Fruit fly (Drosophila melanogaster) whole organism, embryonic: ENCODE measurements around the gene lawc.
A peak's percentile ranks its signal among the peaks of the same experiment; 100 is the strongest.

Experiments used
- Ada2b ChIP-seq: fragments of 200-800 bp; sonication (Bioruptor generic); IDR thresholded peaks from 2 replicates; pipeline ENCODE4 v1.3.6; 2022; ENCODE audit warnings: missing biosample characterization, missing genetic modification characterization
- CG10267 ChIP-seq: fragments of 200-800 bp; sonication (Bioruptor generic); optimal IDR thresholded peaks from 2 replicates; lab custom pipeline; 2018; ENCODE audit warnings: missing biosample characterization, mild to moderate bottlenecking, missing genetic modification characterization, moderate library complexity
- CG10366 ChIP-seq: fragments of 200-800 bp; sonication (Bioruptor generic); IDR thresholded peaks from 2 replicates; pipeline ENCODE4 v1.3.6; 2022; ENCODE audit warnings: missing biosample characterization, missing genetic modification characterization
- CG10543 ChIP-seq: fragments of 200-800 bp; sonication (Bioruptor generic); optimal IDR thresholded peaks from 3 replicates; lab custom pipeline; 2017; ENCODE audit warnings: missing biosample characterization, mild to moderate bottlenecking, missing genetic modification characterization, moderate library complexity
- CG12769 ChIP-seq: fragments of 200-800 bp; sonication (Bioruptor generic); optimal IDR thresholded peaks from 2 replicates; lab custom pipeline; 2019; ENCODE audit warnings: missing biosample characterization, mild to moderate bottlenecking, missing genetic modification characterization, moderate library complexity
- CG13424 ChIP-seq: fragments of 200-800 bp; sonication (Bioruptor generic); optimal IDR thresholded peaks from 2 replicates; lab custom pipeline; 2019; ENCODE audit warnings: missing biosample characterization, mild to moderate bottlenecking, missing genetic modification characterization, moderate library complexity
- CG14441 ChIP-seq: fragments of 200-800 bp; sonication (Bioruptor generic); IDR thresholded peaks from 2 replicates; pipeline ENCODE4 v1.3.6; 2022; ENCODE audit warnings: missing biosample characterization, missing genetic modification characterization
- CG14965 ChIP-seq: fragments of 200-800 bp; sonication (Bioruptor generic); optimal IDR thresholded peaks from 2 replicates; lab custom pipeline; 2016; ENCODE audit warnings: missing biosample characterization, missing genetic modification characterization, borderline replicate concordance
- CG15479 ChIP-seq: fragments of 200-800 bp; sonication (Bioruptor generic); optimal IDR thresholded peaks from 3 replicates; lab custom pipeline; 2019; ENCODE audit warnings: missing biosample characterization, mild to moderate bottlenecking, missing genetic modification characterization, moderate library complexity
- CG16813 ChIP-seq: fragments of 200-800 bp; sonication (Bioruptor generic); IDR thresholded peaks from 3 replicates; pipeline ENCODE4 v1.3.6; 2022; ENCODE audit warnings: missing biosample characterization, missing genetic modification characterization; ENCODE audit not compliant: partially characterized antibody
- CG2875 ChIP-seq: fragments of 200-800 bp; sonication (Bioruptor generic); optimal IDR thresholded peaks from 2 replicates; lab custom pipeline; 2017; ENCODE audit warnings: missing biosample characterization, mild to moderate bottlenecking, missing genetic modification characterization, missing genetic modification reagents
- CG30431 ChIP-seq: fragments of 200-800 bp; sonication (Bioruptor generic); optimal IDR thresholded peaks from 2 replicates; lab custom pipeline; 2017; ENCODE audit warnings: missing biosample characterization, missing genetic modification characterization
- CG31365 ChIP-seq: fragments of 200-800 bp; sonication (Bioruptor generic); optimal IDR thresholded peaks from 2 replicates; lab custom pipeline; 2018; ENCODE audit warnings: missing biosample characterization, mild to moderate bottlenecking, missing genetic modification characterization
- CG3163 ChIP-seq: fragments of 200-800 bp; sonication (Bioruptor generic); optimal IDR thresholded peaks from 3 replicates; lab custom pipeline; 2016; ENCODE audit warnings: missing biosample characterization, missing genetic modification characterization
- CG32772 ChIP-seq: fragments of 200-800 bp; sonication (Bioruptor generic); IDR thresholded peaks from 2 replicates; pipeline ENCODE4 v1.3.6; 2022; ENCODE audit warnings: missing biosample characterization, missing genetic modification characterization
- CG42726 ChIP-seq: fragments of 200-800 bp; sonication (Bioruptor generic); IDR thresholded peaks from 2 replicates; pipeline ENCODE4 v1.3.6; 2022; ENCODE audit warnings: missing biosample characterization, missing genetic modification characterization; ENCODE audit not compliant: partially characterized antibody
- CG5953 ChIP-seq: fragments of 200-800 bp; sonication (Bioruptor generic); IDR thresholded peaks from 2 replicates; pipeline ENCODE4 v1.3.6; 2022; ENCODE audit warnings: missing biosample characterization, missing genetic modification characterization
- CG6254 ChIP-seq: fragments of 200-800 bp; sonication (Bioruptor generic); optimal IDR thresholded peaks from 3 replicates; lab custom pipeline; 2017; ENCODE audit warnings: mild to moderate bottlenecking, missing biosample characterization, missing genetic modification reagents, missing genetic modification characterization
- CG6689 ChIP-seq: fragments of 200-800 bp; sonication (Bioruptor generic); IDR thresholded peaks from 2 replicates; pipeline ENCODE4 v1.3.6; 2022; ENCODE audit warnings: missing biosample characterization, missing genetic modification characterization
- CTCF ChIP-seq: fragments of 200-800 bp; sonication (Bioruptor generic); optimal IDR thresholded peaks from 2 replicates; lab custom pipeline; 2017; ENCODE audit warnings: missing biosample characterization, mild to moderate bottlenecking, missing genetic modification characterization, moderate library complexity
- D ChIP-seq, 2 experiments: fragments of 200-800 bp in 1 of 2; fragments of >200 bp in 1 of 2; sonication (Bioruptor generic) in 1 of 2; optimal IDR thresholded peaks; 2 replicates in 1 of 2; 3 replicates in 1 of 2; lab custom pipeline; 2017; ENCODE audit warnings: mild to moderate bottlenecking in 1 of 2, missing biosample characterization in 1 of 2, missing genetic modification characterization in 1 of 2, missing genetic modification reagents in 1 of 2
- Fer1 ChIP-seq: fragments of 200-800 bp; sonication (Bioruptor generic); optimal IDR thresholded peaks from 2 replicates; lab custom pipeline; 2017; ENCODE audit warnings: missing biosample characterization, mild to moderate bottlenecking, missing genetic modification characterization
- HmgD ChIP-seq: fragments of 200-800 bp; sonication (Bioruptor generic); optimal IDR thresholded peaks from 3 replicates; lab custom pipeline; 2016; ENCODE audit warnings: missing biosample characterization, missing genetic modification characterization
- Hr39 ChIP-seq: fragments of >200 bp; optimal IDR thresholded peaks from 2 replicates; lab custom pipeline; 2017
- Hr78 ChIP-seq, 2 experiments: fragments of 200-800 bp in 1 of 2; fragments of >200 bp in 1 of 2; sonication (Bioruptor generic) in 1 of 2; optimal IDR thresholded peaks; 2 replicates each; lab custom pipeline; 2017 to 2019; ENCODE audit warnings: missing biosample characterization in 2 of 2, missing genetic modification characterization in 2 of 2, mild to moderate bottlenecking in 1 of 2, moderate library complexity in 1 of 2
- Rx ChIP-seq: fragments of 200-800 bp; sonication (Bioruptor generic); IDR thresholded peaks from 2 replicates; pipeline ENCODE4 v1.3.6; 2022; ENCODE audit warnings: missing biosample characterization, missing genetic modification characterization
- Ssrp ChIP-seq: fragments of 200-800 bp; sonication (Bioruptor generic); optimal IDR thresholded peaks from 2 replicates; lab custom pipeline; 2018; ENCODE audit warnings: missing biosample characterization, mild to moderate bottlenecking, missing genetic modification characterization, moderate library complexity
- Usf ChIP-seq: fragments of 200-800 bp; sonication (Bioruptor generic); optimal IDR thresholded peaks from 2 replicates; lab custom pipeline; 2017; ENCODE audit warnings: missing genotype, missing biosample characterization, missing genetic modification characterization
- abd-A ChIP-seq: fragments of 200-800 bp; sonication (Bioruptor generic); optimal IDR thresholded peaks from 3 replicates; lab custom pipeline; 2019; ENCODE audit warnings: missing biosample characterization, mild to moderate bottlenecking, missing genetic modification characterization, moderate library complexity
- ase ChIP-seq: fragments of 200-800 bp; sonication (Bioruptor generic); IDR thresholded peaks from 3 replicates; pipeline ENCODE4 v1.3.6; 2022; ENCODE audit warnings: missing biosample characterization, missing genetic modification characterization
- cg ChIP-seq: fragments of 200-800 bp; sonication (Bioruptor generic); optimal IDR thresholded peaks from 3 replicates; lab custom pipeline; 2019; ENCODE audit warnings: missing biosample characterization, mild to moderate bottlenecking, missing genetic modification characterization, moderate library complexity
- da ChIP-seq: fragments of 200-800 bp; sonication (Bioruptor generic); optimal IDR thresholded peaks from 2 replicates; lab custom pipeline; 2016; ENCODE audit warnings: missing biosample characterization, missing genetic modification characterization
- dati ChIP-seq: fragments of 200-800 bp; sonication (Bioruptor generic); IDR thresholded peaks from 2 replicates; pipeline ENCODE4 v1.3.6; 2022; ENCODE audit warnings: missing biosample characterization, missing genetic modification characterization
- esg ChIP-seq: fragments of 200-800 bp; sonication (Bioruptor generic); conservative IDR thresholded peaks from 2 replicates; pipeline ENCODE4 v1.3.6; 2022; ENCODE audit warnings: missing biosample characterization, missing genetic modification characterization
- eve ChIP-seq, 2 experiments: fragments of >200 bp; optimal IDR thresholded peaks; 2 replicates each; lab custom pipeline; 2017; ENCODE audit warnings: missing biosample characterization in 2 of 2, missing genetic modification characterization in 2 of 2
- fd64A ChIP-seq: fragments of 200-800 bp; sonication (Bioruptor generic); optimal IDR thresholded peaks from 3 replicates; lab custom pipeline; 2018; ENCODE audit warnings: missing biosample characterization, mild to moderate bottlenecking, missing genetic modification characterization
- hbn ChIP-seq: fragments of 200-800 bp; sonication (Bioruptor generic); IDR thresholded peaks from 2 replicates; pipeline ENCODE4 v1.3.6; 2022; ENCODE audit warnings: missing biosample characterization, missing genetic modification characterization; ENCODE audit not compliant: partially characterized antibody
- hkb ChIP-seq, 2 experiments: fragments of 200-800 bp in 1 of 2; fragments of >200 bp in 1 of 2; sonication (Bioruptor generic) in 1 of 2; IDR thresholded peaks in 1 of 2; optimal IDR thresholded peaks in 1 of 2; 2 replicates each; pipeline versions ENCODE4 v1.3.6 to Lab custom; 2017 to 2022; ENCODE audit warnings: missing biosample characterization in 1 of 2, missing genetic modification characterization in 1 of 2
- hth ChIP-seq: fragments of >200 bp; optimal IDR thresholded peaks from 2 replicates; lab custom pipeline; 2017; ENCODE audit warnings: inconsistent platforms
- lab ChIP-seq: fragments of 200-800 bp; sonication (Bioruptor generic); optimal IDR thresholded peaks from 3 replicates; lab custom pipeline; 2017; ENCODE audit warnings: missing biosample characterization, missing genetic modification characterization, mild to moderate bottlenecking, moderate library complexity, missing genetic modification reagents
- lilli ChIP-seq: fragments of 200-800 bp; sonication (Bioruptor generic); optimal IDR thresholded peaks from 3 replicates; lab custom pipeline; 2016; ENCODE audit warnings: missing biosample characterization, missing genetic modification characterization
- nerfin-2 ChIP-seq: fragments of 200-800 bp; sonication (Bioruptor generic); IDR thresholded peaks from 2 replicates; pipeline ENCODE4 v1.3.6; 2022; ENCODE audit warnings: missing biosample characterization, missing genetic modification characterization; ENCODE audit not compliant: partially characterized antibody
- phol ChIP-seq: fragments of 200-800 bp; sonication (Bioruptor generic); optimal IDR thresholded peaks from 3 replicates; lab custom pipeline; 2018; ENCODE audit warnings: missing biosample characterization, mild to moderate bottlenecking, missing genetic modification characterization, moderate library complexity
- sqz ChIP-seq: fragments of 200-800 bp; sonication (Bioruptor generic); optimal IDR thresholded peaks from 3 replicates; lab custom pipeline; 2018; ENCODE audit warnings: missing biosample characterization, mild to moderate bottlenecking, missing genetic modification characterization
- stc ChIP-seq: fragments of 200-800 bp; sonication (Bioruptor generic); IDR thresholded peaks from 2 replicates; pipeline ENCODE4 v1.3.6; 2022; ENCODE audit warnings: missing biosample characterization, missing genetic modification characterization
- tio ChIP-seq: fragments of 200-800 bp; sonication (Bioruptor generic); optimal IDR thresholded peaks from 2 replicates; lab custom pipeline; 2017; ENCODE audit warnings: missing biosample characterization, missing genetic modification characterization, inconsistent platforms
- vvl ChIP-seq: fragments of 200-800 bp; sonication (Bioruptor generic); IDR thresholded peaks from 2 replicates; pipeline ENCODE4 v1.3.6; 2022; ENCODE audit warnings: missing biosample characterization, missing genetic modification characterization

lawc gene

DNA sequence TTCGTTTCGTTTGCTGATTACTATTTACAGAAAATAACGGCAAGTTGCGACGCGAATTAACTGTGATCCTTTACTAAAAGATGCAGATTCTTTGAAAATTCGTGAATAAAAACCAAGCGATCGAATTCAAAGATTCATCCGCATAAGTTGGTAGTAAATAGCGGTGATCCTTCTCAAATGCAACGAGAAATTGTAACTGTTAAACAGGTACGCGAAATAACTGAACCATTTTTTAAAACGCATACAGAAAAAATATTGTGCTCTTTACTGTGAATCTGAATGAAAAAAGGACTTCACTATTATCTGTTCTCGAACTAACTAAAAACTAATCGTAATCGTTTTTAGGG lies 10.0 kb upstream of the lawc start:
- peak; percentile 86 for TF ChIP-seq Hr39 (lab: Kevin White, UChicago)
- peak; percentile 7 for TF ChIP-seq sqz (GFP tag; lab: Kevin White, UChicago)
- no peak for TF ChIP-seq CG42726 (GFP tag; lab: Robert Waterston, UW)
- TF ChIP-seq CG10366 (GFP tag; lab: Robert Waterston, UW): no peak
- 0 out of 2 replicates have a peak, but pooled peaks have one; percentile 5 for TF ChIP-seq hbn (GFP tag; lab: Robert Waterston, UW)
- peak; percentile 10 for TF ChIP-seq cg (GFP tag; lab: Kevin White, UChicago)
- no peak for TF ChIP-seq dati (GFP tag; lab: Robert Waterston, UW)

DNA sequence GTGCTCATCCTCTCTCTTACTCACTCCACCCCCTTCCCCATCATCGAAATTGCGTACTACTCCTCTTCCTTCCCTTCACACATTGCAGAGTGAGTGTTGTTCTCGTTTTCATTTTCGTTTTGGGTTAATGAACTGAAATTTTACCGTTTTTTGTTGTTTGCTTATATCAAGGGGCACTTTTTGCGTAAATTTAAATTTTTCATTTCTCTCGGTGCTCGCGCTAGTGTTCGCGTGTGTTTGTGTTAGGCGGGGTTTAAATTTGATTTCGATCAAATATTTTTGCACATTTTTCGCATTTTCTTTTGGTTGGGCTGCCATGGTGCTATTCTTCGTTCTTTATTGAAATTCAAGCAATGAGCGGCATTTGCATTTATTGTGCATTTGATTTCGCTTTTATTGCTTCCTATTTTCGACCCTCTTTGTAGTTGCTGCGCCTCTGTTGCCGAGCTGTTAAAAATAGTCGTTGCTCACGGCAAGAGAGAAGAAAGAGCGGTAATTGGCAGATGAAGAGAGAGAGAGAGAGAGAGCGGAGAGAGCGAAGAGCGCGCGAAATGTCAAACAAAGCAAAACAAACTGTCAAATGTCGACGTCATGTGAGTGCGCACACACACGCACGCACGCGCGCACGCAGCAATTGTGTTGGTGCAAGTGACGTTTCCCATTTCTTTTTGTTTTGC lies 9.5 kb upstream of the lawc start:
- TF ChIP-seq CG6254 (no peak), CTCF (GFP tag; lab: Kevin White, UChicago) (no peak), Rx (GFP tag; lab: Robert Waterston, UW) (no peak), CG32772 (GFP tag; lab: Robert Waterston, UW) (no peak), CG2875 (GFP tag; lab: Kevin White, UChicago) (no peak), eve (GFP tag; optimal IDR thresholded peaks at IDR 0.05; lab: Kevin White, UChicago) (peak in 1 of 2 experiments; percentile 68), D (optimal IDR thresholded peaks at IDR 0.05; lab: Kevin White, UChicago) (no peak), D (GFP tag; optimal IDR thresholded peaks at IDR 0.05; lab: Kevin White, UChicago) (no peak), lab (GFP tag; lab: Kevin White, UChicago) (no peak), CG13424 (tag; lab: Kevin White, UChicago) (no peak), ase (GFP tag; lab: Robert Waterston, UW) (no peak), Hr78 (GFP tag; optimal IDR thresholded peaks at IDR 0.05; lab: Kevin White, UChicago) (no peak), Ada2b (no peak), phol (tag; lab: Kevin White, UChicago) (no peak), CG10267 (no peak), esg (no peak), CG10543 (GFP tag; lab: Kevin White, UChicago) (no peak), CG30431 (GFP tag; lab: Kevin White, UChicago) (no peak), lilli (GFP tag; lab: Kevin White, UChicago) (no peak), CG31365 (tag; lab: Kevin White, UChicago) (peak; percentile 13), CG15479 (GFP tag; lab: Kevin White, UChicago) (peak; percentile 93), stc (GFP tag; lab: Robert Waterston, UW) (peak; percentile 21; the same call in 1 of the 2 replicates), Fer1 (GFP tag; lab: Kevin White, UChicago) (peak; percentile 25), CG6689 (GFP tag; lab: Robert Waterston, UW) (peak; percentile 27; the same call in 1 of the 2 replicates), nerfin-2 (GFP tag; lab: Robert Waterston, UW) (no peak), abd-A (tag; lab: Kevin White, UChicago) (no peak), Ssrp (tag; lab: Kevin White, UChicago) (no peak), fd64A (GFP tag; lab: Kevin White, UChicago) (peak; percentile 7), da (no peak), tio (GFP tag; lab: Kevin White, UChicago) (no peak), CG3163 (GFP tag; lab: Kevin White, UChicago) (peak; percentile 57), hkb (optimal IDR thresholded peaks at IDR 0.05; lab: Kevin White, UChicago) (no peak), hkb (GFP tag; IDR thresholded peaks at IDR 0.05; lab: Robert Waterston, UW) (0 out of 2 replicates have a peak, but pooled peaks have one; percentile 30), CG14441 (GFP tag; lab: Robert Waterston, UW) (no peak), HmgD (no peak), CG14965 (GFP tag; lab: Kevin White, UChicago) (no peak), CG16813 (GFP tag; lab: Robert Waterston, UW) (peak; percentile 29; the same call in 1 of the 3 replicates), vvl (GFP tag; lab: Robert Waterston, UW) (peak; percentile 60; the same call in 1 of the 2 replicates), CG12769 (peak; percentile 30), CG5953 (GFP tag; lab: Robert Waterston, UW) (0 out of 2 replicates have a peak, but pooled peaks have one; percentile 13), Usf (GFP tag; lab: Kevin White, UChicago) (no peak), hth (no peak)
